Fruit fly (Drosophila melanogaster): ENCODE results near the gene CG7573.

Gene CG7573

dm6 chr3L:11350680-11351665 is 39.4 kb downstream of the CG7573 start (continued):
- TF ChIP-seq C15 (GFP tag; IDR thresholded peaks at IDR 0.05): no peak
- no peak for TF ChIP-seq CG14965 (GFP tag; optimal IDR thresholded peaks at IDR 0.05; ENCODE audit: borderline replicate concordance)
- TF ChIP-seq CG4707 (GFP tag; optimal IDR thresholded peaks at IDR 0.05): no peak
- TF ChIP-seq zfh1 (GFP tag; IDR thresholded peaks at IDR 0.05): peak; percentile 17; the same call in 1 of the 3 replicates
- TF ChIP-seq CG9215 (GFP tag; IDR thresholded peaks at IDR 0.05): peak; percentile 57
- TF ChIP-seq CG33213 (GFP tag; optimal IDR thresholded peaks at IDR 0.05): no peak
- TF ChIP-seq Atf-2 (GFP tag; optimal IDR thresholded peaks at IDR 0.05): no peak
- no peak for TF ChIP-seq hbn (GFP tag; IDR thresholded peaks at IDR 0.05; ENCODE audit: partially characterized antibody)
- no peak for TF ChIP-seq HmgD (GFP tag; optimal IDR thresholded peaks at IDR 0.05)
- peak; percentile 3 for TF ChIP-seq wek (GFP tag; optimal IDR thresholded peaks at IDR 0.05)
- no peak for TF ChIP-seq luna (GFP tag; optimal IDR thresholded peaks at IDR 0.05)
- peak; percentile 67 for TF ChIP-seq Ssrp (tag; optimal IDR thresholded peaks at IDR 0.05)
- TF ChIP-seq Taf1 (GFP tag; IDR thresholded peaks at IDR 0.05): no peak; the same call in 1 of the 2 replicates
- no peak for TF ChIP-seq CG7372 (GFP tag; IDR thresholded peaks at IDR 0.05)
- TF ChIP-seq E2f1 (GFP tag; IDR thresholded peaks at IDR 0.05): 0 out of 2 replicates have a peak, but pooled peaks have one; percentile 16
- TF ChIP-seq Sry-δ (GFP tag; optimal IDR thresholded peaks at IDR 0.05): peak; percentile 5
- no peak for TF ChIP-seq CG7963 (GFP tag; IDR thresholded peaks at IDR 0.05; ENCODE audit: partially characterized antibody)
- peak; percentile 48; the same call in 1 of the 2 replicates for TF ChIP-seq CG6689 (GFP tag; IDR thresholded peaks at IDR 0.05)
- TF ChIP-seq CG10959 (GFP tag; IDR thresholded peaks at IDR 0.05): peak; percentile 64; the same call in 1 of the 2 replicates
- TF ChIP-seq Gug (GFP tag; IDR thresholded peaks at IDR 0.05): peak; percentile 40; the same call in 1 of the 4 replicates
- TF ChIP-seq CG14441 (GFP tag; IDR thresholded peaks at IDR 0.05): peak; percentile 45; the same call in 1 of the 2 replicates
- TF ChIP-seq nau (GFP tag; optimal IDR thresholded peaks at IDR 0.05): peak; percentile 57
- TF ChIP-seq Hsf (GFP tag; optimal IDR thresholded peaks at IDR 0.05): peak; percentile 28
- TF ChIP-seq gcm2 (GFP tag; optimal IDR thresholded peaks at IDR 0.05): no peak
- peak; percentile 73 for TF ChIP-seq CG17829 (tag; optimal IDR thresholded peaks at IDR 0.05)
- TF ChIP-seq ems (GFP tag; optimal IDR thresholded peaks at IDR 0.05): peak; percentile 50
- TF ChIP-seq CG43689 (GFP tag; IDR thresholded peaks at IDR 0.05): no peak
- no peak for TF ChIP-seq CG12236 (GFP tag; optimal IDR thresholded peaks at IDR 0.05)
- TF ChIP-seq oc (tag; optimal IDR thresholded peaks at IDR 0.05): no peak
- no peak for TF ChIP-seq CG6854 (GFP tag; optimal IDR thresholded peaks at IDR 0.05)
- peak in 1 of 2 experiments; percentile 12 for TF ChIP-seq Hr78 (GFP tag; optimal IDR thresholded peaks at IDR 0.05)
- peak; percentile 62 for TF ChIP-seq cwo (GFP tag; optimal IDR thresholded peaks at IDR 0.05)
- peak; percentile 55 for TF ChIP-seq CG12155 (GFP tag; optimal IDR thresholded peaks at IDR 0.05)
- TF ChIP-seq Ets97D (GFP tag; optimal IDR thresholded peaks at IDR 0.05): no peak
- TF ChIP-seq trh (GFP tag; optimal IDR thresholded peaks at IDR 0.05): no peak
- TF ChIP-seq Deaf1 (tag; optimal IDR thresholded peaks at IDR 0.05): peak; percentile 26
- TF ChIP-seq CG2678 (tag; optimal IDR thresholded peaks at IDR 0.05): peak; percentile 83
- peak; percentile 52; the same call in 1 of the 3 replicates for TF ChIP-seq Dbx (GFP tag; IDR thresholded peaks at IDR 0.05)
- peak; percentile 60 for TF ChIP-seq CG18619 (GFP tag; optimal IDR thresholded peaks at IDR 0.05)
- TF ChIP-seq D (optimal IDR thresholded peaks at IDR 0.05): no peak
- TF ChIP-seq D (GFP tag; optimal IDR thresholded peaks at IDR 0.05): peak; percentile 30
- TF ChIP-seq CG6765 (GFP tag; optimal IDR thresholded peaks at IDR 0.05): peak; percentile 17
- peak; percentile 8 for TF ChIP-seq CG1647 (GFP tag; optimal IDR thresholded peaks at IDR 0.05)
- peak; percentile 92 for TF ChIP-seq CG10979 (tag; optimal IDR thresholded peaks at IDR 0.05)
- TF ChIP-seq CG33557 (GFP tag; optimal IDR thresholded peaks at IDR 0.05): peak; percentile 58
- TF ChIP-seq CG9817 (tag; optimal IDR thresholded peaks at IDR 0.05): peak; percentile 12
- no peak; the same call in 2 of the 3 replicates for TF ChIP-seq CG34422 (GFP tag; IDR thresholded peaks at IDR 0.05)
- TF ChIP-seq Dp (GFP tag; optimal IDR thresholded peaks at IDR 0.05): no peak

Data from whole organism, embryonic.